Fruit fly (Drosophila melanogaster) whole organism, wandering third instar larva: ENCODE results near the gene mtTFB2.

Experiments
- Hr78 ChIP-seq: fragments of >200 bp; optimal IDR thresholded peaks from 2 replicates; lab custom pipeline; 2017; ENCODE audit warnings: missing biosample characterization, missing genetic modification characterization
- Mio ChIP-seq: sonication (Bioruptor generic); optimal IDR thresholded peaks from 2 replicates; lab custom pipeline; 2016; ENCODE audit warnings: missing biosample characterization, missing genetic modification characterization
- Myc ChIP-seq: fragments of >200 bp; optimal IDR thresholded peaks from 2 replicates; lab custom pipeline; 2017
- OdsH ChIP-seq: fragments of 200-800 bp; sonication (Bioruptor generic); optimal IDR thresholded peaks from 2 replicates; lab custom pipeline; 2016; ENCODE audit warnings: missing biosample characterization, mild to moderate bottlenecking, missing genetic modification characterization
- lola ChIP-seq: fragments of >200 bp; optimal IDR thresholded peaks from 2 replicates; lab custom pipeline; 2017; ENCODE audit warnings: missing biosample characterization, missing genetic modification characterization
- pan ChIP-seq: fragments of >200 bp; optimal IDR thresholded peaks from 2 replicates; lab custom pipeline; 2017
- usp ChIP-seq: fragments of >200 bp; optimal IDR thresholded peaks from 2 replicates; lab custom pipeline; 2017; ENCODE audit warnings: missing biosample characterization, missing genetic modification characterization
- woc ChIP-seq: sonication (Bioruptor generic); optimal IDR thresholded peaks from 2 replicates; lab custom pipeline; 2016; ENCODE audit warnings: missing biosample characterization, mild to moderate bottlenecking, missing genetic modification characterization

- TF ChIP-seq lola (GFP tag; lab: Kevin White, UChicago) (no peak), Mio (GFP tag; lab: Kevin White, UChicago) (no peak), pan (lab: Kevin White, UChicago) (no peak), OdsH (GFP tag; lab: Kevin White, UChicago) (no peak), Myc (lab: Kevin White, UChicago) (no peak), woc (GFP tag; lab: Kevin White, UChicago) (no peak), Hr78 (GFP tag; lab: Kevin White, UChicago) (no peak), usp (GFP tag; lab: Kevin White, UChicago) (no peak)
Observed at dm6 chr3R:10086222-10086621, 40.8 kb downstream of the mtTFB2 start.
